4 worm cellular contexts compared by ENCODE assay signal in genomic region chrX:5179050-5179449, ce11.
A peak's percentile ranks its signal among the peaks of the same experiment; 100 is the strongest.
TF ChIP-seq lines count a peak whose summit lies in the region.

metl-9 (minus strand) TSS chrX:5179150.

TF ChIP-seq in whole organism, L1 larva, 84 proteins besides CTCF, POLR2A, EP300 and RAD21:
- TF ChIP-seq efl-1 (optimal IDR thresholded peaks at IDR 0.05; lab: Kevin White, UChicago) (no peak), efl-1 (GFP tag; optimal IDR thresholded peaks at IDR 0.05 in 1 of 2; lab: Kevin White, UChicago) (peak in 1 of 2 experiments; percentile 37), lin-14 (GFP tag; optimal IDR thresholded peaks at IDR 0.05; lab: Kevin White, UChicago) (peak; percentile 9), alr-1 (tag; optimal IDR thresholded peaks at IDR 0.05; lab: Kevin White, UChicago; ENCODE audit: borderline replicate concordance) (no peak), isw-1 (GFP tag; IDR thresholded peaks at IDR 0.05; lab: Robert Waterston, UW) (no peak)

TF ChIP-seq in whole organism, L4 larva, 104 proteins besides CTCF, POLR2A, EP300 and RAD21:
- TF ChIP-seq mdl-1 (tag; optimal IDR thresholded peaks at IDR 0.05; lab: Kevin White, UChicago) (no peak), spr-3 (GFP tag; optimal IDR thresholded peaks at IDR 0.05; lab: Kevin White, UChicago) (no peak), aha-1 (tag; lab: Kevin White, UChicago) (peak; percentile 73), zfp-3 (GFP tag; conservative IDR thresholded peaks at IDR 0.05; lab: Robert Waterston, UW) (no peak), arid-1 (GFP tag; conservative IDR thresholded peaks at IDR 0.05; lab: Robert Waterston, UW) (no peak)

TF ChIP-seq in whole organism, mixed stage, embryonic, 35 proteins besides CTCF, POLR2A, EP300 and RAD21:
- TF ChIP-seq mep-1 (tag; optimal IDR thresholded peaks at IDR 0.05; lab: Kevin White, UChicago), result peak; percentile 19
- TF ChIP-seq elt-1 (tag; optimal IDR thresholded peaks at IDR 0.05; lab: Kevin White, UChicago; ENCODE audit: borderline replicate concordance, insufficient read depth), result no peak

TF ChIP-seq in whole organism, young adult, 124 proteins besides CTCF, POLR2A, EP300 and RAD21:
- TF ChIP-seq hmg-20 (GFP tag; IDR thresholded peaks at IDR 0.05; lab: Robert Waterston, UW) (no peak), ekl-4 (GFP tag; IDR thresholded peaks at IDR 0.05; lab: Robert Waterston, UW) (no peak), ceh-100 (GFP tag; IDR thresholded peaks at IDR 0.05; lab: Robert Waterston, UW) (no peak), efl-1 (GFP tag; optimal IDR thresholded peaks at IDR 0.05; lab: Kevin White, UChicago) (peak; percentile 28), zim-3 (tag; optimal IDR thresholded peaks at IDR 0.05; lab: Kevin White, UChicago) (no peak), aptf-2 (GFP tag; conservative IDR thresholded peaks at IDR 0.05; lab: Robert Waterston, UW) (no peak), sdz-38 (tag; optimal IDR thresholded peaks at IDR 0.05; lab: Kevin White, UChicago) (no peak), xnd-1 (tag; optimal IDR thresholded peaks at IDR 0.05; lab: Kevin White, UChicago) (no peak), madf-8 (GFP tag; conservative IDR thresholded peaks at IDR 0.05; lab: Robert Waterston, UW) (peak; percentile 32; the same call in 1 of the 2 replicates), mel-28 (tag; optimal IDR thresholded peaks at IDR 0.05; lab: Kevin White, UChicago; ENCODE audit: borderline replicate concordance) (no peak), K11D2.4 (GFP tag; IDR thresholded peaks at IDR 0.05; lab: Robert Waterston, UW) (no peak)
